Worm (Caenorhabditis elegans): ENCODE data around the gene C18C4.7.

DNA sequence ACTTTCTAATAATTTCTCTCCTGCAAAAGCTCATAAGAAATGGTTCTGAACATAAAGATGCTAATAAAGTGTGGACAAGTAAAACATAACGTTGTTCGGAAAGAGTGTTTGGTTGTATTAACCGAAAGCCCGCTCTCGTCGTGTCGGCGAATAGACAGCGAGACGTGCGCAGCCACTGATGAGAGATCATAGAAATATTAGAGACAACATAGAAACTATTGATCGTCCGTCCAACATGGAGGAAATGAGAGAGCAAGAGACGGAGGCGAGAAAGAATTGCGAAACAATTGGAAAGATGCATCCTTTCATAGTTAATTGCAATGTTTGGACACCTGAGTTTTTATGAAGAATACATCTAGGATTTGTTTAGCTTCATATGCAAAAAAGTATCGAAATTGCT is 13.5 kb upstream of the C18C4.7 start:
- TF ChIP-seq atf-7 (tag; optimal IDR thresholded peaks at IDR 0.05): no peak
- TF ChIP-seq sea-2 (GFP tag; IDR thresholded peaks at IDR 0.05): no peak
- TF ChIP-seq xnd-1 (tag; optimal IDR thresholded peaks at IDR 0.05): no peak
- no peak for TF ChIP-seq T07F8.4 (tag; optimal IDR thresholded peaks at IDR 0.05)
- no peak for TF ChIP-seq snpc-4 (GFP tag; optimal IDR thresholded peaks at IDR 0.05)
- TF ChIP-seq snpc-4 (tag; optimal IDR thresholded peaks at IDR 0.05): peak in 3 of 4 experiments; percentile 33 to 52 (median 46)
- TF ChIP-seq F23B12.7 (tag; optimal IDR thresholded peaks at IDR 0.05; ENCODE audit: insufficient read depth): no peak
- no peak for TF ChIP-seq ama-1 (optimal IDR thresholded peaks at IDR 0.05)
- no peak for TF ChIP-seq ama-1 (GFP tag; optimal IDR thresholded peaks at IDR 0.05)
- no peak for TF ChIP-seq pbrm-1 (GFP tag; IDR thresholded peaks at IDR 0.05)
- TF ChIP-seq unc-130 (GFP tag; optimal IDR thresholded peaks at IDR 0.05): no peak
- no peak for TF ChIP-seq ztf-26 (tag; optimal IDR thresholded peaks at IDR 0.05)
- no peak for TF ChIP-seq repo-1 (tag; optimal IDR thresholded peaks at IDR 0.05)
- TF ChIP-seq C17E4.6 (GFP tag; IDR thresholded peaks at IDR 0.05): no peak
- no peak for TF ChIP-seq B0019.2 (GFP tag; conservative IDR thresholded peaks at IDR 0.05)

Data from whole organism, young adult.